Fruit fly (Drosophila melanogaster): ENCODE data around the gene CG15399.

The CG15399 gene

dm6 chr2L:2748480-2749143 lies 23.0 kb downstream of the CG15399 start (continued):
- peak; percentile 78 for TF ChIP-seq fd3F (GFP tag; optimal IDR thresholded peaks at IDR 0.05)
- TF ChIP-seq CG4854 (GFP tag; optimal IDR thresholded peaks at IDR 0.05), result peak; percentile 78
- TF ChIP-seq HmgD (GFP tag; optimal IDR thresholded peaks at IDR 0.05), result peak; percentile 0
- TF ChIP-seq CoRest (tag; optimal IDR thresholded peaks at IDR 0.05), result peak; percentile 94
- peak; percentile 91 for TF ChIP-seq nmo (GFP tag; optimal IDR thresholded peaks at IDR 0.05)
- TF ChIP-seq CG10366 (GFP tag; IDR thresholded peaks at IDR 0.05), result peak; percentile 81
- TF ChIP-seq Opbp (GFP tag; IDR thresholded peaks at IDR 0.05; ENCODE audit: partially characterized antibody), result peak; percentile 63
- peak; percentile 83 for TF ChIP-seq CHES-1-like (GFP tag; optimal IDR thresholded peaks at IDR 0.05)
- peak; percentile 75 for TF ChIP-seq Sox102F (GFP tag; optimal IDR thresholded peaks at IDR 0.05)
- TF ChIP-seq CG3726 (GFP tag; IDR thresholded peaks at IDR 0.05), result peak; percentile 68; the same call in 2 of the 3 replicates
- peak; percentile 70 for TF ChIP-seq tx (GFP tag; optimal IDR thresholded peaks at IDR 0.05)
- TF ChIP-seq chm (GFP tag; IDR thresholded peaks at IDR 0.05), result peak; percentile 71
- TF ChIP-seq NC2α (GFP tag; optimal IDR thresholded peaks at IDR 0.05), result peak; percentile 19
- peak; percentile 56 for TF ChIP-seq unc-4 (GFP tag; IDR thresholded peaks at IDR 0.05; ENCODE audit: partially characterized antibody)
- TF ChIP-seq tgo (GFP tag; IDR thresholded peaks at IDR 0.05), result peak; percentile 91
- peak; percentile 77 for TF ChIP-seq H15 (GFP tag; IDR thresholded peaks at IDR 0.05)
- TF ChIP-seq CG10274 (GFP tag; optimal IDR thresholded peaks at IDR 0.05), result peak; percentile 65
- peak; percentile 87 for TF ChIP-seq CG12391 (tag; optimal IDR thresholded peaks at IDR 0.05)
- peak; percentile 85 for TF ChIP-seq HLH54F (GFP tag; optimal IDR thresholded peaks at IDR 0.05)
- no peak for TF ChIP-seq br (optimal IDR thresholded peaks at IDR 0.05)
- TF ChIP-seq NC2β (GFP tag; optimal IDR thresholded peaks at IDR 0.05), result peak; percentile 80
- TF ChIP-seq CG1603 (tag; optimal IDR thresholded peaks at IDR 0.05), result peak; percentile 85
- TF ChIP-seq Rfx (GFP tag; IDR thresholded peaks at IDR 0.05), result peak; percentile 95
- peak; percentile 93 for TF ChIP-seq CG12659 (GFP tag; optimal IDR thresholded peaks at IDR 0.05)
- peak; percentile 64; the same call in 1 of the 2 replicates for TF ChIP-seq Oaz (GFP tag; IDR thresholded peaks at IDR 0.05)
- TF ChIP-seq CG2116 (GFP tag; optimal IDR thresholded peaks at IDR 0.05), result peak; percentile 99
- peak; percentile 83 for TF ChIP-seq CG9727 (GFP tag; optimal IDR thresholded peaks at IDR 0.05)
- peak; percentile 77 for TF ChIP-seq fu2 (GFP tag; optimal IDR thresholded peaks at IDR 0.05)
- peak; percentile 68 for TF ChIP-seq CG1024 (GFP tag; IDR thresholded peaks at IDR 0.05)
- peak; percentile 80 for TF ChIP-seq Awh (GFP tag; IDR thresholded peaks at IDR 0.05)
- TF ChIP-seq CG9215 (GFP tag; IDR thresholded peaks at IDR 0.05), result peak; percentile 88
- TF ChIP-seq vnd (GFP tag; IDR thresholded peaks at IDR 0.05; ENCODE audit: partially characterized antibody), result no peak
- TF ChIP-seq caup (GFP tag; optimal IDR thresholded peaks at IDR 0.05; ENCODE audit: severe bottlenecking), result peak; percentile 92
- TF ChIP-seq Hsf (GFP tag; optimal IDR thresholded peaks at IDR 0.05), result peak; percentile 81
- TF ChIP-seq Taf1 (GFP tag; IDR thresholded peaks at IDR 0.05), result peak; percentile 59
- TF ChIP-seq CG18619 (GFP tag; optimal IDR thresholded peaks at IDR 0.05), result peak; percentile 87
- TF ChIP-seq zf30C (GFP tag; optimal IDR thresholded peaks at IDR 0.05), result peak; percentile 40
- TF ChIP-seq sob (GFP tag; IDR thresholded peaks at IDR 0.05), result peak; percentile 93
- TF ChIP-seq Xrp1 (GFP tag; IDR thresholded peaks at IDR 0.05), result peak; percentile 89
- TF ChIP-seq sisA (GFP tag; IDR thresholded peaks at IDR 0.05), result peak; percentile 88
- TF ChIP-seq corto (GFP tag; optimal IDR thresholded peaks at IDR 0.05), result no peak
- TF ChIP-seq amos (GFP tag; IDR thresholded peaks at IDR 0.05; ENCODE audit: partially characterized antibody), result 0 out of 2 replicates have a peak, but pooled peaks have one; percentile 34
- TF ChIP-seq hb (GFP tag; IDR thresholded peaks at IDR 0.05; ENCODE audit: partially characterized antibody), result no peak
- no peak for TF ChIP-seq Lim3 (GFP tag; IDR thresholded peaks at IDR 0.05)
- TF ChIP-seq CG11247 (GFP tag; IDR thresholded peaks at IDR 0.05), result peak; percentile 90
- no peak for TF ChIP-seq CG15011 (GFP tag; optimal IDR thresholded peaks at IDR 0.05)
- TF ChIP-seq Dbx (GFP tag; IDR thresholded peaks at IDR 0.05), result peak; percentile 94
- TF ChIP-seq grn (GFP tag; optimal IDR thresholded peaks at IDR 0.05), result no peak
- TF ChIP-seq ken (GFP tag; IDR thresholded peaks at IDR 0.05), result peak; percentile 90
- peak; percentile 87 for TF ChIP-seq CG14667 (GFP tag; IDR thresholded peaks at IDR 0.05)

Measured in whole organism, embryonic.